Fruit fly (Drosophila melanogaster) whole organism, embryonic: ENCODE data around the gene Sgsh.

Experiments
- Aef1 ChIP-seq: fragments of 200-800 bp; sonication (Bioruptor generic); IDR thresholded peaks from 3 replicates; pipeline ENCODE4 v1.3.6; 2022; ENCODE audit warnings: missing biosample characterization, missing genetic modification characterization
- Bteb2 ChIP-seq: fragments of 200-800 bp; sonication (Bioruptor generic); optimal IDR thresholded peaks from 2 replicates; lab custom pipeline; 2016; ENCODE audit warnings: missing biosample characterization, missing genetic modification characterization
- CG10543 ChIP-seq: fragments of 200-800 bp; sonication (Bioruptor generic); optimal IDR thresholded peaks from 3 replicates; lab custom pipeline; 2017; ENCODE audit warnings: missing biosample characterization, mild to moderate bottlenecking, missing genetic modification characterization, moderate library complexity
- CG10565 ChIP-seq: fragments of 200-800 bp; sonication (Bioruptor generic); optimal IDR thresholded peaks from 3 replicates; lab custom pipeline; 2016; ENCODE audit warnings: missing biosample characterization, mild to moderate bottlenecking, missing genetic modification characterization
- CG11085 ChIP-seq: fragments of 200-800 bp; sonication (Bioruptor generic); IDR thresholded peaks from 2 replicates; pipeline ENCODE4 v1.3.6; 2022; ENCODE audit warnings: missing biosample characterization, missing genetic modification characterization
- CG14014 ChIP-seq: fragments of 200-800 bp; sonication (Bioruptor generic); IDR thresholded peaks from 2 replicates; pipeline ENCODE4 v1.3.6; 2022; ENCODE audit warnings: missing biosample characterization, missing genetic modification characterization
- CG14860 ChIP-seq: fragments of 200-800 bp; sonication (Bioruptor generic); IDR thresholded peaks from 3 replicates; pipeline ENCODE4 v1.3.6; 2022; ENCODE audit warnings: missing biosample characterization, missing genetic modification characterization; ENCODE audit not compliant: partially characterized antibody
- CG17359 ChIP-seq: fragments of 200-800 bp; sonication (Bioruptor generic); optimal IDR thresholded peaks from 3 replicates; lab custom pipeline; 2018; ENCODE audit warnings: missing biosample characterization, mild to moderate bottlenecking, missing genetic modification characterization, moderate library complexity
- CG2120 ChIP-seq: fragments of 200-800 bp; sonication (Bioruptor generic); optimal IDR thresholded peaks from 3 replicates; lab custom pipeline; 2016; ENCODE audit warnings: missing biosample characterization, missing genetic modification characterization
- CG2712 ChIP-seq: fragments of 200-800 bp; optimal IDR thresholded peaks from 3 replicates; lab custom pipeline; 2019; ENCODE audit warnings: missing biosample characterization, mild to moderate bottlenecking, missing genetic modification characterization, moderate library complexity
- CG30020 ChIP-seq: fragments of 200-800 bp; optimal IDR thresholded peaks from 2 replicates; lab custom pipeline; 2019; ENCODE audit warnings: missing biosample characterization, mild to moderate bottlenecking, missing genetic modification characterization, moderate library complexity
- CG34224 ChIP-seq: fragments of 200-800 bp; sonication (Bioruptor generic); IDR thresholded peaks from 3 replicates; pipeline ENCODE4 v1.3.6; 2022; ENCODE audit warnings: missing biosample characterization, missing genetic modification characterization; ENCODE audit not compliant: partially characterized antibody
- CG34422 ChIP-seq: fragments of 200-800 bp; sonication (Bioruptor generic); IDR thresholded peaks from 3 replicates; pipeline ENCODE4 v1.3.6; 2022; ENCODE audit warnings: missing biosample characterization, missing genetic modification characterization
- CG4617 ChIP-seq: fragments of 200-800 bp; sonication (Bioruptor generic); optimal IDR thresholded peaks from 3 replicates; lab custom pipeline; 2016; ENCODE audit warnings: missing biosample characterization, missing genetic modification characterization, borderline replicate concordance
- CG7556 ChIP-seq: fragments of 200-800 bp; sonication (Bioruptor generic); optimal IDR thresholded peaks from 2 replicates; lab custom pipeline; 2017; ENCODE audit warnings: missing biosample characterization, mild to moderate bottlenecking, missing genetic modification characterization
- CG7786 ChIP-seq: fragments of 200-800 bp; sonication (Bioruptor generic); optimal IDR thresholded peaks from 2 replicates; lab custom pipeline; 2016; ENCODE audit warnings: missing biosample characterization, missing genetic modification characterization
- CG7928 ChIP-seq: fragments of 200-800 bp; sonication (Bioruptor generic); optimal IDR thresholded peaks from 2 replicates; lab custom pipeline; 2017; ENCODE audit warnings: missing biosample characterization, mild to moderate bottlenecking, missing genetic modification characterization
- CG9797 ChIP-seq: fragments of 200-800 bp; sonication (Bioruptor generic); optimal IDR thresholded peaks from 3 replicates; lab custom pipeline; 2018; ENCODE audit warnings: missing biosample characterization, mild to moderate bottlenecking, missing genetic modification characterization
- CG9932 ChIP-seq: fragments of 200-800 bp; sonication (Bioruptor generic); IDR thresholded peaks from 2 replicates; pipeline ENCODE4 v1.3.6; 2022; ENCODE audit warnings: missing biosample characterization, missing genetic modification characterization
- CTCF ChIP-seq: fragments of 200-800 bp; sonication (Bioruptor generic); optimal IDR thresholded peaks from 2 replicates; lab custom pipeline; 2017; ENCODE audit warnings: missing biosample characterization, mild to moderate bottlenecking, missing genetic modification characterization, moderate library complexity
- Camta ChIP-seq: fragments of 200-800 bp; sonication (Bioruptor generic); optimal IDR thresholded peaks from 2 replicates; lab custom pipeline; 2016; ENCODE audit warnings: missing biosample characterization, missing genetic modification characterization
- D19A ChIP-seq: fragments of 200-800 bp; optimal IDR thresholded peaks from 3 replicates; lab custom pipeline; 2019; ENCODE audit warnings: missing biosample characterization, mild to moderate bottlenecking, missing genetic modification characterization, moderate library complexity
- Doc2 ChIP-seq: fragments of 200-800 bp; sonication (Bioruptor generic); IDR thresholded peaks from 2 replicates; pipeline ENCODE4 v1.3.6; 2022; ENCODE audit warnings: missing biosample characterization, missing genetic modification characterization
- HLH4C ChIP-seq: fragments of 200-800 bp; sonication (Bioruptor generic); IDR thresholded peaks from 3 replicates; pipeline ENCODE4 v1.3.6; 2022; ENCODE audit warnings: missing biosample characterization, missing genetic modification characterization; ENCODE audit not compliant: partially characterized antibody
- MESR4 ChIP-seq: fragments of 200-800 bp; sonication (Bioruptor generic); optimal IDR thresholded peaks from 2 replicates; lab custom pipeline; 2018; ENCODE audit warnings: missing biosample characterization, mild to moderate bottlenecking, missing genetic modification characterization, moderate library complexity
- Myb ChIP-seq: fragments of 200-800 bp; sonication (Bioruptor generic); optimal IDR thresholded peaks from 2 replicates; lab custom pipeline; 2016; ENCODE audit warnings: missing biosample characterization, missing genetic modification characterization
- NFAT ChIP-seq: fragments of 200-800 bp; sonication (Bioruptor generic); IDR thresholded peaks from 2 replicates; pipeline ENCODE4 v1.3.6; 2022; ENCODE audit warnings: missing biosample characterization, missing genetic modification characterization
- Sry-δ ChIP-seq: fragments of 200-800 bp; sonication (Bioruptor generic); optimal IDR thresholded peaks from 2 replicates; lab custom pipeline; 2016; ENCODE audit warnings: missing biosample characterization, missing genetic modification characterization
- Stat92E ChIP-seq, 3 experiments: fragments of >200 bp in 2 of 3; fragments of 200-800 bp in 1 of 3; sonication (Bioruptor generic) in 1 of 3; optimal IDR thresholded peaks; 2 replicates each; lab custom pipeline; 2017 to 2019; ENCODE audit warnings: missing biosample characterization in 3 of 3, missing genetic modification characterization in 3 of 3, mild to moderate bottlenecking in 1 of 3, moderate library complexity in 1 of 3
- TFAM ChIP-seq: fragments of 200-800 bp; sonication (Bioruptor generic); optimal IDR thresholded peaks from 2 replicates; lab custom pipeline; 2017; ENCODE audit warnings: missing biosample characterization, missing genetic modification characterization, inconsistent platforms
- ci ChIP-seq: fragments of 200-800 bp; sonication (Bioruptor generic); IDR thresholded peaks from 3 replicates; pipeline ENCODE4 v1.3.6; 2022; ENCODE audit warnings: missing biosample characterization, missing genetic modification characterization
- dimm ChIP-seq: fragments of 200-800 bp; sonication (Bioruptor generic); IDR thresholded peaks from 2 replicates; pipeline ENCODE4 v1.3.6; 2022; ENCODE audit warnings: missing biosample characterization, missing genetic modification characterization
- gfzf ChIP-seq: fragments of 200-800 bp; sonication (Bioruptor generic); optimal IDR thresholded peaks from 2 replicates; lab custom pipeline; 2016; ENCODE audit warnings: missing biosample characterization, mild to moderate bottlenecking, missing genetic modification characterization, moderate library complexity
- hb ChIP-seq: fragments of 200-800 bp; sonication (Bioruptor generic); IDR thresholded peaks from 3 replicates; pipeline ENCODE4 v1.3.6; 2022; ENCODE audit warnings: missing biosample characterization, missing genetic modification characterization; ENCODE audit not compliant: partially characterized antibody
- hbn ChIP-seq: fragments of 200-800 bp; sonication (Bioruptor generic); IDR thresholded peaks from 2 replicates; pipeline ENCODE4 v1.3.6; 2022; ENCODE audit warnings: missing biosample characterization, missing genetic modification characterization; ENCODE audit not compliant: partially characterized antibody
- insv ChIP-seq, 2 experiments: fragments of 200-800 bp; sonication (Bioruptor generic); optimal IDR thresholded peaks; 3 replicates each; lab custom pipeline; 2016 to 2018; ENCODE audit warnings: missing biosample characterization in 2 of 2, missing genetic modification characterization in 2 of 2
- inv ChIP-seq: fragments of 200-800 bp; sonication (Bioruptor generic); IDR thresholded peaks from 2 replicates; pipeline ENCODE4 v1.3.6; 2022; ENCODE audit warnings: missing biosample characterization, missing genetic modification characterization; ENCODE audit not compliant: partially characterized antibody
- lab ChIP-seq: fragments of 200-800 bp; sonication (Bioruptor generic); optimal IDR thresholded peaks from 3 replicates; lab custom pipeline; 2017; ENCODE audit warnings: missing biosample characterization, missing genetic modification characterization, mild to moderate bottlenecking, moderate library complexity, missing genetic modification reagents
- lov ChIP-seq, 2 experiments: fragments of 200-800 bp in 1 of 2; fragments of >200 bp in 1 of 2; sonication (Bioruptor generic) in 1 of 2; IDR thresholded peaks in 1 of 2; optimal IDR thresholded peaks in 1 of 2; 2 replicates in 1 of 2; 3 replicates in 1 of 2; pipeline versions ENCODE4 v1.3.6 to Lab custom; 2017 to 2022; ENCODE audit warnings: missing biosample characterization in 1 of 2, missing genetic modification characterization in 1 of 2
- mirr ChIP-seq: fragments of 200-800 bp; sonication (Bioruptor generic); optimal IDR thresholded peaks from 3 replicates; lab custom pipeline; 2018; ENCODE audit warnings: missing biosample characterization, mild to moderate bottlenecking, missing genetic modification characterization
- prd ChIP-seq, 3 experiments: fragments of >200 bp in 2 of 3; fragments of 200-800 bp in 1 of 3; sonication (Bioruptor generic) in 1 of 3; optimal IDR thresholded peaks in 2 of 3; IDR thresholded peaks in 1 of 3; 2 replicates in 2 of 3; 3 replicates in 1 of 3; pipeline versions ENCODE4 v1.3.6 to Lab custom; 2017 to 2022; ENCODE audit warnings: missing biosample characterization in 1 of 3, missing genetic modification characterization in 1 of 3
- psq ChIP-seq: fragments of 200-800 bp; sonication (Bioruptor generic); optimal IDR thresholded peaks from 2 replicates; lab custom pipeline; 2017; ENCODE audit warnings: missing biosample characterization, missing genetic modification characterization
- sd ChIP-seq: fragments of 200-800 bp; sonication (Bioruptor generic); optimal IDR thresholded peaks from 3 replicates; lab custom pipeline; 2018; ENCODE audit warnings: missing biosample characterization, mild to moderate bottlenecking, missing genetic modification characterization, moderate library complexity
- sqz ChIP-seq: fragments of 200-800 bp; sonication (Bioruptor generic); optimal IDR thresholded peaks from 3 replicates; lab custom pipeline; 2018; ENCODE audit warnings: missing biosample characterization, mild to moderate bottlenecking, missing genetic modification characterization
- sug ChIP-seq: fragments of 200-800 bp; optimal IDR thresholded peaks from 2 replicates; lab custom pipeline; 2019; ENCODE audit warnings: missing biosample characterization, mild to moderate bottlenecking, missing genetic modification characterization, moderate library complexity
- toy ChIP-seq: fragments of 200-800 bp; sonication (Bioruptor generic); IDR thresholded peaks from 2 replicates; pipeline ENCODE4 v1.3.6; 2022; ENCODE audit warnings: missing biosample characterization, missing genetic modification characterization
- vvl ChIP-seq: fragments of 200-800 bp; sonication (Bioruptor generic); IDR thresholded peaks from 2 replicates; pipeline ENCODE4 v1.3.6; 2022; ENCODE audit warnings: missing biosample characterization, missing genetic modification characterization
- yki ChIP-seq: fragments of >200 bp; optimal IDR thresholded peaks from 3 replicates; lab custom pipeline; 2018

Gene Sgsh

dm6 chr3R:18928346-18928917 is 15.7 kb upstream of the Sgsh start, which contains the start of gene Mpc1 (continued):
- TF ChIP-seq CG7556 (peak; percentile 61), CTCF (GFP tag; lab: Kevin White, UChicago) (no peak), CG10543 (GFP tag; lab: Kevin White, UChicago) (peak; percentile 46), CG4617 (peak; percentile 22), sqz (peak; percentile 57), CG14014 (GFP tag; lab: Robert Waterston, UW) (peak; percentile 41; the same call in 1 of the 2 replicates), HLH4C (GFP tag; lab: Robert Waterston, UW) (peak; percentile 72), psq (no peak), MESR4 (peak; percentile 93), Camta (GFP tag; lab: Kevin White, UChicago) (no peak), CG7786 (GFP tag; lab: Kevin White, UChicago) (no peak), lov (optimal IDR thresholded peaks at IDR 0.05; lab: Kevin White, UChicago) (no peak), lov (GFP tag; IDR thresholded peaks at IDR 0.05; lab: Robert Waterston, UW) (0 out of 3 replicates have a peak, but pooled peaks have one; percentile 18), CG30020 (tag; lab: Kevin White, UChicago) (peak; percentile 46), CG11085 (GFP tag; lab: Robert Waterston, UW) (peak; percentile 6; the same call in 1 of the 2 replicates), CG17359 (tag; lab: Kevin White, UChicago) (no peak), inv (GFP tag; lab: Robert Waterston, UW) (peak; percentile 77), sd (tag; lab: Kevin White, UChicago) (peak; percentile 39), hbn (GFP tag; lab: Robert Waterston, UW) (peak; percentile 61), insv (GFP tag; optimal IDR thresholded peaks at IDR 0.05; lab: Kevin White, UChicago) (peak in 1 of 2 experiments; percentile 8), Sry-δ (GFP tag; lab: Kevin White, UChicago) (peak; percentile 78), CG34422 (GFP tag; lab: Robert Waterston, UW) (peak; percentile 80; the same call in 1 of the 3 replicates), gfzf (GFP tag; lab: Kevin White, UChicago) (peak; percentile 39), D19A (tag; lab: Kevin White, UChicago) (peak; percentile 0), CG7928 (GFP tag; lab: Kevin White, UChicago) (no peak), CG9797 (GFP tag; lab: Kevin White, UChicago) (peak; percentile 67), NFAT (peak; percentile 61), lab (GFP tag; lab: Kevin White, UChicago) (no peak), CG34224 (GFP tag; lab: Robert Waterston, UW) (peak; percentile 67; the same call in 1 of the 3 replicates), CG10565 (GFP tag; lab: Kevin White, UChicago) (no peak), CG2712 (tag; lab: Kevin White, UChicago) (peak; percentile 24), sug (tag; lab: Kevin White, UChicago) (peak; percentile 22), Bteb2 (GFP tag; lab: Kevin White, UChicago) (no peak), mirr (GFP tag; lab: Kevin White, UChicago) (peak; percentile 2), CG14860 (peak; percentile 60; the same call in 2 of the 3 replicates), dimm (GFP tag; lab: Robert Waterston, UW) (no peak), ci (GFP tag; lab: Robert Waterston, UW) (peak; percentile 37; the same call in 1 of the 3 replicates), CG2120 (peak; percentile 30), prd (optimal IDR thresholded peaks at IDR 0.05; lab: Kevin White, UChicago) (no peak), prd (GFP tag; IDR thresholded peaks at IDR 0.05; lab: Robert Waterston, UW) (0 out of 3 replicates have a peak, but pooled peaks have one; percentile 4), vvl (no peak; the same call in 1 of the 2 replicates), CG9932 (peak; percentile 78), Stat92E (GFP tag; optimal IDR thresholded peaks at IDR 0.05; lab: Kevin White, UChicago) (no peak), Doc2 (no peak), yki (lab: Kevin White, UChicago) (no peak), Myb (GFP tag; lab: Kevin White, UChicago) (peak; percentile 36), hb (peak; percentile 62; the same call in 2 of the 3 replicates), Aef1 (GFP tag; lab: Robert Waterston, UW) (peak; percentile 8; the same call in 1 of the 3 replicates), toy (GFP tag; lab: Robert Waterston, UW) (no peak), TFAM (GFP tag; lab: Kevin White, UChicago) (no peak)
